Fruit fly (Drosophila melanogaster) whole organism, embryonic: ENCODE data around the gene Iris.
A peak's percentile ranks its signal among the peaks of the same experiment; 100 is the strongest.

Experiments
- Awh ChIP-seq: fragments of 200-800 bp; sonication (Bioruptor generic); IDR thresholded peaks from 2 replicates; pipeline ENCODE4, ENCODE4 v1.3.6; 2022; ENCODE audit warnings: missing biosample characterization, missing genetic modification characterization
- CG10209 ChIP-seq: fragments of 200-800 bp; sonication (Bioruptor generic); optimal IDR thresholded peaks from 3 replicates; lab custom pipeline; 2017; ENCODE audit warnings: missing biosample characterization, mild to moderate bottlenecking, missing genetic modification characterization, missing genetic modification reagents
- CG10565 ChIP-seq: fragments of 200-800 bp; sonication (Bioruptor generic); optimal IDR thresholded peaks from 3 replicates; lab custom pipeline; 2016; ENCODE audit warnings: missing biosample characterization, mild to moderate bottlenecking, missing genetic modification characterization
- CG11398 ChIP-seq: fragments of 200-800 bp; sonication (Bioruptor generic); optimal IDR thresholded peaks from 2 replicates; lab custom pipeline; 2016; ENCODE audit warnings: missing biosample characterization, missing genetic modification characterization
- CG11504 ChIP-seq: fragments of 200-800 bp; sonication (Bioruptor generic); optimal IDR thresholded peaks from 3 replicates; lab custom pipeline; 2019; ENCODE audit warnings: missing biosample characterization, mild to moderate bottlenecking, missing genetic modification characterization, moderate library complexity
- CG13424 ChIP-seq: fragments of 200-800 bp; sonication (Bioruptor generic); optimal IDR thresholded peaks from 2 replicates; lab custom pipeline; 2019; ENCODE audit warnings: missing biosample characterization, mild to moderate bottlenecking, missing genetic modification characterization, moderate library complexity
- CG14965 ChIP-seq: fragments of 200-800 bp; sonication (Bioruptor generic); optimal IDR thresholded peaks from 2 replicates; lab custom pipeline; 2016; ENCODE audit warnings: missing biosample characterization, missing genetic modification characterization, borderline replicate concordance
- CG15601 ChIP-seq: fragments of 200-800 bp; sonication (Bioruptor generic); optimal IDR thresholded peaks from 3 replicates; lab custom pipeline; 2019; ENCODE audit warnings: missing biosample characterization, mild to moderate bottlenecking, missing genetic modification characterization, moderate library complexity
- CG2712 ChIP-seq: fragments of 200-800 bp; optimal IDR thresholded peaks from 3 replicates; lab custom pipeline; 2019; ENCODE audit warnings: missing biosample characterization, mild to moderate bottlenecking, missing genetic modification characterization, moderate library complexity
- CG2889 ChIP-seq: fragments of 200-800 bp; sonication (Bioruptor generic); IDR thresholded peaks from 3 replicates; pipeline ENCODE4 v1.3.6; 2022; ENCODE audit warnings: missing biosample characterization, missing genetic modification characterization
- CG3995 ChIP-seq: fragments of 200-800 bp; sonication (Bioruptor generic); optimal IDR thresholded peaks from 3 replicates; lab custom pipeline; 2016; ENCODE audit warnings: missing biosample characterization, missing genetic modification characterization
- CG4424 ChIP-seq: fragments of 200-800 bp; sonication (Bioruptor generic); optimal IDR thresholded peaks from 3 replicates; lab custom pipeline; 2016; ENCODE audit warnings: missing biosample characterization, missing genetic modification characterization
- CG4820 ChIP-seq: fragments of 200-800 bp; sonication (Bioruptor generic); optimal IDR thresholded peaks from 3 replicates; lab custom pipeline; 2016; ENCODE audit warnings: missing biosample characterization, missing genetic modification characterization
- CG6254 ChIP-seq: fragments of 200-800 bp; sonication (Bioruptor generic); optimal IDR thresholded peaks from 3 replicates; lab custom pipeline; 2017; ENCODE audit warnings: mild to moderate bottlenecking, missing biosample characterization, missing genetic modification reagents, missing genetic modification characterization
- CG6272 ChIP-seq: fragments of 200-800 bp; sonication (Bioruptor generic); IDR thresholded peaks from 2 replicates; pipeline ENCODE4 v1.3.6; 2022; ENCODE audit warnings: missing biosample characterization, missing genetic modification characterization
- CG7357 ChIP-seq: fragments of 200-800 bp; sonication (Bioruptor generic); IDR thresholded peaks from 3 replicates; pipeline ENCODE4 v1.3.6; 2022; ENCODE audit warnings: missing biosample characterization, missing genetic modification characterization
- CG8924 ChIP-seq: fragments of 200-800 bp; optimal IDR thresholded peaks from 3 replicates; lab custom pipeline; 2019; ENCODE audit warnings: missing biosample characterization, mild to moderate bottlenecking, missing genetic modification characterization, moderate library complexity
- CG9215 ChIP-seq: fragments of 200-800 bp; sonication (Bioruptor generic); IDR thresholded peaks from 2 replicates; pipeline ENCODE4 v1.3.6; 2022; ENCODE audit warnings: missing biosample characterization, missing genetic modification characterization
- CTCF ChIP-seq: fragments of 200-800 bp; sonication (Bioruptor generic); optimal IDR thresholded peaks from 2 replicates; lab custom pipeline; 2017; ENCODE audit warnings: missing biosample characterization, mild to moderate bottlenecking, missing genetic modification characterization, moderate library complexity
- Camta ChIP-seq: fragments of 200-800 bp; sonication (Bioruptor generic); optimal IDR thresholded peaks from 2 replicates; lab custom pipeline; 2016; ENCODE audit warnings: missing biosample characterization, missing genetic modification characterization
- Deaf1 ChIP-seq: fragments of 200-800 bp; optimal IDR thresholded peaks from 3 replicates; lab custom pipeline; 2019; ENCODE audit warnings: missing biosample characterization, mild to moderate bottlenecking, missing genetic modification characterization, moderate library complexity
- Dp ChIP-seq: fragments of 200-800 bp; sonication (Bioruptor generic); optimal IDR thresholded peaks from 2 replicates; lab custom pipeline; 2018; ENCODE audit warnings: missing biosample characterization, mild to moderate bottlenecking, missing genetic modification characterization, moderate library complexity
- Gug ChIP-seq: fragments of 200-800 bp; sonication (Bioruptor generic); IDR thresholded peaks from 4 replicates; pipeline ENCODE4 v1.3.6; 2022; ENCODE audit warnings: missing biosample characterization, missing genetic modification characterization
- Hmr ChIP-seq: fragments of 200-800 bp; sonication (Bioruptor generic); optimal IDR thresholded peaks from 3 replicates; lab custom pipeline; 2017; ENCODE audit warnings: mild to moderate bottlenecking, missing biosample characterization, missing genetic modification reagents, missing genetic modification characterization
- Mes4 ChIP-seq: fragments of 200-800 bp; sonication (Bioruptor generic); optimal IDR thresholded peaks from 2 replicates; lab custom pipeline; 2016; ENCODE audit warnings: missing biosample characterization, missing genetic modification characterization
- NfI ChIP-seq: fragments of 200-800 bp; sonication (Bioruptor generic); optimal IDR thresholded peaks from 3 replicates; lab custom pipeline; 2018; ENCODE audit warnings: missing biosample characterization, mild to moderate bottlenecking, missing genetic modification characterization, moderate library complexity
- Oli ChIP-seq: fragments of 200-800 bp; sonication (Bioruptor generic); optimal IDR thresholded peaks from 2 replicates; lab custom pipeline; 2018; ENCODE audit warnings: missing biosample characterization, mild to moderate bottlenecking, missing genetic modification characterization, moderate library complexity
- Stat92E ChIP-seq, 3 experiments: fragments of >200 bp in 2 of 3; fragments of 200-800 bp in 1 of 3; sonication (Bioruptor generic) in 1 of 3; optimal IDR thresholded peaks; 2 replicates each; lab custom pipeline; 2017 to 2019; ENCODE audit warnings: missing biosample characterization in 3 of 3, missing genetic modification characterization in 3 of 3, mild to moderate bottlenecking in 1 of 3, moderate library complexity in 1 of 3
- Tbp ChIP-seq: fragments of >200 bp; optimal IDR thresholded peaks from 2 replicates; lab custom pipeline; 2018; ENCODE audit warnings: missing biosample characterization, missing genetic modification characterization
- Vsx1 ChIP-seq: fragments of 200-800 bp; sonication (Bioruptor generic); optimal IDR thresholded peaks from 2 replicates; lab custom pipeline; 2017; ENCODE audit warnings: missing biosample characterization, mild to moderate bottlenecking, missing genetic modification characterization, missing genetic modification reagents
- ab ChIP-seq: fragments of 200-800 bp; sonication (Bioruptor generic); optimal IDR thresholded peaks from 2 replicates; lab custom pipeline; 2016; ENCODE audit warnings: missing biosample characterization, missing genetic modification characterization
- ara ChIP-seq: fragments of 200-800 bp; sonication (Bioruptor generic); IDR thresholded peaks from 2 replicates; pipeline ENCODE4 v1.3.6; 2022; ENCODE audit warnings: missing biosample characterization, missing genetic modification characterization
- br ChIP-seq: fragments of >200 bp; optimal IDR thresholded peaks from 2 replicates; lab custom pipeline; 2017
- bsh ChIP-seq, 2 experiments: fragments of 200-800 bp; sonication (Bioruptor generic); optimal IDR thresholded peaks; 2 replicates each; lab custom pipeline; 2017 to 2018; ENCODE audit warnings: mild to moderate bottlenecking in 2 of 2, missing biosample characterization in 2 of 2, missing genetic modification characterization in 2 of 2, moderate library complexity in 1 of 2
- cwo ChIP-seq: fragments of 200-800 bp; sonication (Bioruptor generic); optimal IDR thresholded peaks from 3 replicates; lab custom pipeline; 2017; ENCODE audit warnings: missing biosample characterization, missing genetic modification characterization, mild to moderate bottlenecking, moderate library complexity, missing genetic modification reagents
- fu2 ChIP-seq: fragments of 200-800 bp; sonication (Bioruptor generic); optimal IDR thresholded peaks from 2 replicates; lab custom pipeline; 2016; ENCODE audit warnings: missing biosample characterization, missing genetic modification characterization
- gem ChIP-seq: fragments of 200-800 bp; sonication (Bioruptor generic); optimal IDR thresholded peaks from 2 replicates; lab custom pipeline; 2019; ENCODE audit warnings: missing biosample characterization, mild to moderate bottlenecking, missing genetic modification characterization, moderate library complexity
- h ChIP-seq: fragments of >200 bp; optimal IDR thresholded peaks from 2 replicates; lab custom pipeline; 2017
- klu ChIP-seq: fragments of 200-800 bp; sonication (Bioruptor generic); IDR thresholded peaks from 2 replicates; pipeline ENCODE4 v1.3.6; 2022; ENCODE audit warnings: missing biosample characterization, missing genetic modification characterization
- mirr ChIP-seq: fragments of 200-800 bp; sonication (Bioruptor generic); optimal IDR thresholded peaks from 3 replicates; lab custom pipeline; 2018; ENCODE audit warnings: missing biosample characterization, mild to moderate bottlenecking, missing genetic modification characterization
- mld ChIP-seq: fragments of 200-800 bp; sonication (Bioruptor generic); IDR thresholded peaks from 3 replicates; pipeline ENCODE4 v1.3.6; 2022; ENCODE audit warnings: missing biosample characterization, missing genetic modification characterization; ENCODE audit not compliant: partially characterized antibody
- nmo ChIP-seq: fragments of 200-800 bp; sonication (Bioruptor generic); optimal IDR thresholded peaks from 2 replicates; lab custom pipeline; 2018; ENCODE audit warnings: missing biosample characterization, mild to moderate bottlenecking, missing genetic modification characterization, moderate library complexity
- pb ChIP-seq: fragments of 200-800 bp; sonication (Bioruptor generic); optimal IDR thresholded peaks from 3 replicates; lab custom pipeline; 2016; ENCODE audit warnings: missing biosample characterization, missing genetic modification characterization
- ro ChIP-seq: fragments of 200-800 bp; sonication (Bioruptor generic); IDR thresholded peaks from 2 replicates; pipeline ENCODE4 v1.3.6; 2022; ENCODE audit warnings: missing biosample characterization, missing genetic modification characterization
- sc ChIP-seq, 3 experiments: fragments of >200 bp in 2 of 3; fragments of 200-800 bp in 1 of 3; sonication (Bioruptor generic) in 1 of 3; optimal IDR thresholded peaks; 2 replicates in 2 of 3; 3 replicates in 1 of 3; lab custom pipeline; 2017; ENCODE audit warnings: mild to moderate bottlenecking in 1 of 3, missing biosample characterization in 1 of 3, missing genetic modification characterization in 1 of 3, missing genetic modification reagents in 1 of 3
- shn ChIP-seq: fragments of 200-800 bp; sonication (Bioruptor generic); optimal IDR thresholded peaks from 3 replicates; lab custom pipeline; 2016; ENCODE audit warnings: missing biosample characterization, missing genetic modification characterization
- stwl ChIP-seq: fragments of 200-800 bp; sonication (Bioruptor generic); optimal IDR thresholded peaks from 3 replicates; lab custom pipeline; 2018; ENCODE audit warnings: missing biosample characterization, mild to moderate bottlenecking, missing genetic modification characterization, moderate library complexity
- vvl ChIP-seq: fragments of 200-800 bp; sonication (Bioruptor generic); IDR thresholded peaks from 2 replicates; pipeline ENCODE4 v1.3.6; 2022; ENCODE audit warnings: missing biosample characterization, missing genetic modification characterization
- z ChIP-seq: fragments of 200-800 bp; sonication (Bioruptor generic); IDR thresholded peaks from 3 replicates; pipeline ENCODE4 v1.3.6; 2022; ENCODE audit warnings: missing biosample characterization, missing genetic modification characterization
- zfh1 ChIP-seq: fragments of 200-800 bp; sonication (Bioruptor generic); IDR thresholded peaks from 3 replicates; pipeline ENCODE4 v1.3.6; 2022; ENCODE audit warnings: missing biosample characterization, missing genetic modification characterization

The Iris gene

DNA sequence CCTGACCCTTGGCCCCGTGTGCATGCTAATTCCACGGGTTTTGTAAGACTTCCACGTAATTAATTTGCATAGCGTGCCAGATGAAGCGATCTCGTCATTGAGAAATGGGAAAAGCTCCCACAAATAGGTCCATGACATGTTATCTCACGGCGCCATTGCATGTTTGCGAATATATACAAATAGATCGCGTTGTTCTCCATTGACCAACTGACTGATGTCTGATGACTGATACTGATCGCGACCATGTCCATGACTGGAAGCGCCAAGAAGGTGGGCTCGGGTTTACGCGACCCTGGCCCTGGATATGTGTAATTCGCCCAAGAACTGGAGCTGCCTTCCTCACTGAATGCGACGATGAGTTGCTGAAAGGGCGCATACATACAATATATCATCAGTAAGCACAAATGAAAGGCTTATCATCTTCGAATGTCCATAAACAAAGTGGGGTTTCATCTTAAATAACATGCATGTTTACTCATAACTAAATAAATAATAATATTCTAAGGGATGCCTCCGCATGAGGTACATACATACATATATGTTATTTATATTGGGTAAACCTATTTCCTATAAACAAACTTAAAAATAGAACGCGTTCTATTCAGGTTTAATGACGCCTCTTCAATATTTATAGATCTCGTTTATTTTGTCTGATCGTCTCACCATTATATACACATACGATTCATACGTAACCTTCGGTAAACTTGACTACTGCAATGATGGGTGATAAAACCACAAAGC lies 10.7 kb downstream of the Iris start:
- TF ChIP-seq zfh1 (peak; percentile 46; the same call in 1 of the 3 replicates), pb (GFP tag; lab: Kevin White, UChicago) (no peak), Gug (GFP tag; lab: Robert Waterston, UW) (no peak), Stat92E (GFP tag; optimal IDR thresholded peaks at IDR 0.05; lab: Kevin White, UChicago) (no peak), Tbp (GFP tag; lab: Kevin White, UChicago) (no peak), vvl (peak; percentile 15; the same call in 1 of the 2 replicates), cwo (GFP tag; lab: Kevin White, UChicago) (peak; percentile 29), br (lab: Kevin White, UChicago) (no peak), Dp (GFP tag; lab: Kevin White, UChicago) (no peak), Mes4 (GFP tag; lab: Kevin White, UChicago) (no peak), NfI (no peak), klu (no peak), stwl (no peak), Awh (GFP tag; lab: Robert Waterston, UW) (no peak), fu2 (GFP tag; lab: Kevin White, UChicago) (no peak), nmo (GFP tag; lab: Kevin White, UChicago) (peak; percentile 32), Hmr (no peak), CG8924 (tag; lab: Kevin White, UChicago) (peak; percentile 48), CG9215 (GFP tag; lab: Robert Waterston, UW) (no peak), CTCF (GFP tag; lab: Kevin White, UChicago) (no peak), Vsx1 (GFP tag; lab: Kevin White, UChicago) (peak; percentile 45), ro (GFP tag; lab: Robert Waterston, UW) (no peak), CG4424 (peak; percentile 11), CG6254 (GFP tag; lab: Kevin White, UChicago) (peak; percentile 61), gem (peak; percentile 72), bsh (GFP tag; optimal IDR thresholded peaks at IDR 0.05; lab: Kevin White, UChicago) (peak in 1 of 2 experiments; percentile 83), CG3995 (GFP tag; lab: Kevin White, UChicago) (no peak), mld (GFP tag; lab: Robert Waterston, UW) (no peak), CG4820 (GFP tag; lab: Kevin White, UChicago) (peak; percentile 40), CG6272 (GFP tag; lab: Robert Waterston, UW) (no peak), CG2712 (tag; lab: Kevin White, UChicago) (peak; percentile 56), CG14965 (no peak), CG11398 (GFP tag; lab: Kevin White, UChicago) (no peak), Camta (GFP tag; lab: Kevin White, UChicago) (no peak), shn (GFP tag; lab: Kevin White, UChicago) (no peak), CG2889 (no peak), CG15601 (tag; lab: Kevin White, UChicago) (peak; percentile 69), ab (GFP tag; lab: Kevin White, UChicago) (no peak), Deaf1 (tag; lab: Kevin White, UChicago) (no peak), ara (GFP tag; lab: Robert Waterston, UW) (peak; percentile 59; the same call in 1 of the 2 replicates), CG13424 (tag; lab: Kevin White, UChicago) (peak; percentile 34), z (0 out of 3 replicates have a peak, but pooled peaks have one; percentile 40), h (lab: Kevin White, UChicago) (no peak), sc (optimal IDR thresholded peaks at IDR 0.05; lab: Kevin White, UChicago) (no peak), sc (GFP tag; optimal IDR thresholded peaks at IDR 0.05; lab: Kevin White, UChicago) (peak; percentile 64), CG7357 (GFP tag; lab: Robert Waterston, UW) (no peak), mirr (GFP tag; lab: Kevin White, UChicago) (no peak), Oli (tag; lab: Kevin White, UChicago) (no peak), CG11504 (tag; lab: Kevin White, UChicago) (peak; percentile 67), CG10209 (GFP tag; lab: Kevin White, UChicago) (peak; percentile 55), CG10565 (GFP tag; lab: Kevin White, UChicago) (no peak)
